Worm (Caenorhabditis elegans): ENCODE measurements around the gene tra-3.
A peak's percentile ranks its signal among the peaks of the same experiment; 100 is the strongest.

DNA sequence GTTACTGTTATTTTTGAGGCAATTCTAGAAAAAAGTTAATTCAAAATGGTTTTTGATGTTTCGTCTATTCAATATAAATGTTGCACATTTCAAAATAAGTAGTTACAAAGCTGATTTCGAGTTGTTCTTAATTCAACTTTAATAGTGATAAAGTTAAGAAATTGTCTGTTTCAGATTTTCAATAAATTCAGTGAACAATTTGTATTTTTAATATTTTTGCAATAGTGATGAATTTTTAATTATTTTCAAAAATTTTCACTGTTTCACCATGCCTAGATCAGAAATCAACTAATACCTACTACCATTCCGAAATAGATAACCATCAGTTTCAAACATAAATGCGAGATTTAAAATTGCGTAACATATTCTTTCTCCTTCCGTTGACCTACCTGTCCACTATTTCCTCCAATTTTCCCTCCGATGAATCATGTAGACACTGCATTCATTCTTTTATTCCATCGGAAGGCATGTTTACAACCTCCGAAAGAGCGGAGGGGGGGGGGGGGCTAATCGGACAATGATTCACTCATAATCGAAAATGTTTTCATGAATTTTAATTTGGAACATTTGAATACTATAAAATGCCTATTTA lies 53.9 kb downstream of the tra-3 start:
- TF ChIP-seq nhr-2 (tag; optimal IDR thresholded peaks at IDR 0.05): no peak
- TF ChIP-seq blmp-1 (tag; optimal IDR thresholded peaks at IDR 0.05): peak; percentile 16
- TF ChIP-seq flh-1 (GFP tag; optimal IDR thresholded peaks at IDR 0.05): no peak
- no peak for TF ChIP-seq unc-62 (GFP tag; optimal IDR thresholded peaks at IDR 0.05)
- peak; percentile 87 for TF ChIP-seq ham-2 (GFP tag; optimal IDR thresholded peaks at IDR 0.05)
- no peak for TF ChIP-seq hlh-1 (tag; optimal IDR thresholded peaks at IDR 0.05)
- no peak for TF ChIP-seq nhr-76 (tag; optimal IDR thresholded peaks at IDR 0.05)
- no peak for TF ChIP-seq nhr-237 (tag; optimal IDR thresholded peaks at IDR 0.05)
- TF ChIP-seq ceh-43 (GFP tag; optimal IDR thresholded peaks at IDR 0.05): no peak
- TF ChIP-seq unc-39 (tag; optimal IDR thresholded peaks at IDR 0.05): no peak
- no peak for TF ChIP-seq lsy-2 (tag; optimal IDR thresholded peaks at IDR 0.05)
- no peak for TF ChIP-seq mls-2 (tag; optimal IDR thresholded peaks at IDR 0.05)
